Worm (Caenorhabditis elegans): ENCODE data around the gene sdz-33.

DNA sequence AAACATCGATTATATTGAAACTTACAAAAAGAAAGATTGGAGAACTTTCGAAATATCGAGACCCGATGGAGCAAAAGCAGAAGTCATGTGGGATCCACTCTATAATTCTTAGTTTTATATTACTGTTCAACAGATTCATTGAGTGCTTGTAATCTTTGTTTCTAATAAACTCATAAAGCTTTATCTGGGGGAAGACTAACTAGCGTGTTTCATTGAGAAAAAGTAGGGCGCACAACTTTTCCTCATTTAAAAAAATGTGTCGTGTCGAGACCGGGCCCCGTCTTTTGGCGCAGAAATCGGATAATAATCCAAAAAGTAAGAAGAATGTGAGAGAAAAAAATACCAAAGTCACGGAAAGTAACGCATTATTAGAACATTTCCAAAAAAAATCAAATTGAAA, 2.5 kb downstream of the sdz-33 start, which contains the start of gene faah-4:
- no peak for TF ChIP-seq ztf-29 (GFP tag; IDR thresholded peaks at IDR 0.05)
- no peak for TF ChIP-seq ztf-23 (GFP tag; IDR thresholded peaks at IDR 0.05)
- no peak for TF ChIP-seq tab-1 (GFP tag; IDR thresholded peaks at IDR 0.05)
- no peak for TF ChIP-seq klf-2 (GFP tag; conservative IDR thresholded peaks at IDR 0.05)
- TF ChIP-seq flt-1 (GFP tag; IDR thresholded peaks at IDR 0.05), result no peak
- no peak for TF ChIP-seq med-1 (GFP tag; optimal IDR thresholded peaks at IDR 0.05; ENCODE audit: insufficient read depth)
- no peak for TF ChIP-seq ref-1 (GFP tag; conservative IDR thresholded peaks at IDR 0.05)
- TF ChIP-seq T22C8.4 (GFP tag; IDR thresholded peaks at IDR 0.05), result no peak
- TF ChIP-seq cog-1 (tag; optimal IDR thresholded peaks at IDR 0.05), result no peak
